Fruit fly (Drosophila melanogaster) whole organism, prepupa: ENCODE data around the gene CG11694.

Experiments
- CG10631 ChIP-seq: fragments of 200-800 bp; sonication (Bioruptor generic); optimal IDR thresholded peaks from 2 replicates; lab custom pipeline; 2016; ENCODE audit warnings: missing biosample characterization, missing genetic modification characterization
- CG10669 ChIP-seq: fragments of 200-800 bp; sonication (Bioruptor generic); optimal IDR thresholded peaks from 3 replicates; lab custom pipeline; 2018; ENCODE audit warnings: missing biosample characterization, mild to moderate bottlenecking, missing genetic modification characterization, moderate library complexity
- CG11294 ChIP-seq: fragments of 200-800 bp; sonication (Bioruptor generic); IDR thresholded peaks from 2 replicates; pipeline ENCODE4 v1.3.6; 2022; ENCODE audit warnings: missing biosample characterization, missing genetic modification characterization
- CG11762 ChIP-seq: fragments of 200-800 bp; sonication (Bioruptor generic); optimal IDR thresholded peaks from 3 replicates; lab custom pipeline; 2016; ENCODE audit warnings: missing biosample characterization, missing genetic modification characterization; ENCODE audit not compliant: insufficient read depth
- CG11902 ChIP-seq: fragments of 200-800 bp; sonication (Bioruptor generic); optimal IDR thresholded peaks from 3 replicates; lab custom pipeline; 2016; ENCODE audit warnings: missing biosample characterization, missing genetic modification characterization
- CG15336 ChIP-seq: fragments of 200-800 bp; sonication (Bioruptor generic); IDR thresholded peaks from 2 replicates; pipeline ENCODE4 v1.3.6; 2022; ENCODE audit warnings: missing biosample characterization, missing genetic modification characterization
- CG1621 ChIP-seq: fragments of 200-800 bp; sonication (Bioruptor generic); optimal IDR thresholded peaks from 3 replicates; lab custom pipeline; 2018; ENCODE audit warnings: missing biosample characterization, mild to moderate bottlenecking, missing genetic modification characterization
- CG16779 ChIP-seq: fragments of 200-800 bp; sonication (Bioruptor generic); optimal IDR thresholded peaks from 3 replicates; lab custom pipeline; 2017; ENCODE audit warnings: missing biosample characterization, mild to moderate bottlenecking, missing genetic modification characterization
- CG3032 ChIP-seq: fragments of 200-800 bp; optimal IDR thresholded peaks from 2 replicates; lab custom pipeline; 2019; ENCODE audit warnings: missing biosample characterization, mild to moderate bottlenecking, missing genetic modification characterization, moderate library complexity
- CG31627 ChIP-seq: fragments of 200-800 bp; sonication (Bioruptor generic); optimal IDR thresholded peaks from 3 replicates; lab custom pipeline; 2016; ENCODE audit warnings: missing biosample characterization, missing genetic modification characterization
- CG32006 ChIP-seq: fragments of 200-800 bp; sonication (Bioruptor generic); optimal IDR thresholded peaks from 3 replicates; lab custom pipeline; 2017; ENCODE audit warnings: missing biosample characterization, mild to moderate bottlenecking, missing genetic modification characterization
- CG34406 ChIP-seq: fragments of 200-800 bp; sonication (Bioruptor generic); optimal IDR thresholded peaks from 3 replicates; lab custom pipeline; 2016; ENCODE audit warnings: missing biosample characterization, missing genetic modification characterization
- CG3919 ChIP-seq: fragments of 200-800 bp; sonication (Bioruptor generic); optimal IDR thresholded peaks from 3 replicates; lab custom pipeline; 2016; ENCODE audit warnings: missing biosample characterization, missing genetic modification characterization
- CG6163 ChIP-seq: fragments of 200-800 bp; sonication (Bioruptor generic); IDR thresholded peaks from 3 replicates; pipeline ENCODE4 v1.3.6; 2022; ENCODE audit warnings: missing biosample characterization, missing genetic modification characterization
- CG6276 ChIP-seq: fragments of 200-800 bp; sonication (Bioruptor generic); optimal IDR thresholded peaks from 2 replicates; lab custom pipeline; 2017; ENCODE audit warnings: missing biosample characterization, mild to moderate bottlenecking, missing genetic modification characterization
- CG6792 ChIP-seq: fragments of 200-800 bp; sonication (Bioruptor generic); optimal IDR thresholded peaks from 3 replicates; lab custom pipeline; 2016; ENCODE audit warnings: missing biosample characterization, missing genetic modification characterization
- CG6854 ChIP-seq: fragments of 200-800 bp; sonication (Bioruptor generic); optimal IDR thresholded peaks from 2 replicates; lab custom pipeline; 2017; ENCODE audit warnings: missing biosample characterization, mild to moderate bottlenecking, missing genetic modification characterization
- CG7368 ChIP-seq: fragments of 200-800 bp; sonication (Bioruptor generic); optimal IDR thresholded peaks from 3 replicates; lab custom pipeline; 2016; ENCODE audit warnings: missing biosample characterization, missing genetic modification characterization
- CG8119 ChIP-seq: fragments of 200-800 bp; sonication (Bioruptor generic); IDR thresholded peaks from 3 replicates; pipeline ENCODE4 v1.3.6; 2022; ENCODE audit warnings: missing biosample characterization, missing genetic modification characterization
- CG8319 ChIP-seq: fragments of 200-800 bp; sonication (Bioruptor generic); optimal IDR thresholded peaks from 3 replicates; lab custom pipeline; 2016; ENCODE audit warnings: missing biosample characterization, missing genetic modification characterization
- CG8632 ChIP-seq: fragments of 200-800 bp; sonication (Bioruptor generic); optimal IDR thresholded peaks from 3 replicates; lab custom pipeline; 2016; ENCODE audit warnings: missing biosample characterization, missing genetic modification characterization
- CG9139 ChIP-seq: fragments of 200-800 bp; sonication (Bioruptor generic); optimal IDR thresholded peaks from 3 replicates; lab custom pipeline; 2017; ENCODE audit warnings: missing biosample characterization, mild to moderate bottlenecking, missing genetic modification characterization
- Eip75B ChIP-seq: fragments of 200-800 bp; sonication (Bioruptor generic); optimal IDR thresholded peaks from 3 replicates; lab custom pipeline; 2016; ENCODE audit warnings: missing biosample characterization, missing genetic modification characterization
- Eip78C ChIP-seq: fragments of 200-800 bp; sonication (Bioruptor generic); peaks from one replicate; lab custom pipeline; 2016; ENCODE audit warnings: missing biosample characterization, missing genetic modification characterization
- Ets96B ChIP-seq: fragments of 200-800 bp; optimal IDR thresholded peaks from 2 replicates; lab custom pipeline; 2019; ENCODE audit warnings: missing biosample characterization, mild to moderate bottlenecking, missing genetic modification characterization, moderate library complexity
- Gug ChIP-seq: fragments of 200-800 bp; sonication (Bioruptor generic); IDR thresholded peaks from 2 replicates; pipeline ENCODE4 v1.3.6; 2022; ENCODE audit warnings: missing biosample characterization, missing genetic modification characterization
- Hr38 ChIP-seq: sonication (Bioruptor generic); optimal IDR thresholded peaks from 2 replicates; lab custom pipeline; 2016; ENCODE audit warnings: missing biosample characterization, missing genetic modification characterization
- Hr39 ChIP-seq: fragments of 200-800 bp; sonication (Bioruptor generic); optimal IDR thresholded peaks from 2 replicates; lab custom pipeline; 2016; ENCODE audit warnings: missing biosample characterization, missing genetic modification characterization
- Hr4 ChIP-seq: fragments of 200-800 bp; sonication (Bioruptor generic); optimal IDR thresholded peaks from 3 replicates; lab custom pipeline; 2016; ENCODE audit warnings: missing biosample characterization, missing genetic modification characterization
- Lpt ChIP-seq: fragments of 200-800 bp; sonication (Bioruptor generic); optimal IDR thresholded peaks from 3 replicates; lab custom pipeline; 2016; ENCODE audit warnings: missing biosample characterization, missing genetic modification characterization
- Met ChIP-seq: fragments of 200-800 bp; sonication (Bioruptor generic); optimal IDR thresholded peaks from 3 replicates; lab custom pipeline; 2016; ENCODE audit warnings: missing biosample characterization, missing genetic modification characterization
- OdsH ChIP-seq: fragments of 200-800 bp; sonication (Bioruptor generic); optimal IDR thresholded peaks from 3 replicates; lab custom pipeline; 2016; ENCODE audit warnings: missing biosample characterization, missing genetic modification characterization
- Smox ChIP-seq: fragments of 200-800 bp; sonication (Bioruptor generic); optimal IDR thresholded peaks from 3 replicates; lab custom pipeline; 2016; ENCODE audit warnings: missing biosample characterization, missing genetic modification characterization
- Sox102F ChIP-seq: fragments of 200-800 bp; sonication (Bioruptor generic); optimal IDR thresholded peaks from 2 replicates; lab custom pipeline; 2016; ENCODE audit warnings: missing biosample characterization, mild to moderate bottlenecking, missing genetic modification characterization
- Sox14 ChIP-seq: fragments of 200-800 bp; sonication (Bioruptor generic); optimal IDR thresholded peaks from 3 replicates; lab custom pipeline; 2016; ENCODE audit warnings: missing biosample characterization, missing genetic modification characterization
- Sox15 ChIP-seq: fragments of 200-800 bp; sonication (Bioruptor generic); optimal IDR thresholded peaks from 3 replicates; lab custom pipeline; 2016; ENCODE audit warnings: missing biosample characterization, missing genetic modification characterization
- achi ChIP-seq: fragments of 200-800 bp; sonication (Bioruptor generic); optimal IDR thresholded peaks from 3 replicates; lab custom pipeline; 2016; ENCODE audit warnings: missing biosample characterization, missing genetic modification characterization
- acj6 ChIP-seq: fragments of 200-800 bp; sonication (Bioruptor generic); optimal IDR thresholded peaks from 3 replicates; lab custom pipeline; 2016; ENCODE audit warnings: missing biosample characterization, missing genetic modification characterization
- cyc ChIP-seq: fragments of 200-800 bp; sonication (Bioruptor generic); optimal IDR thresholded peaks from 3 replicates; lab custom pipeline; 2016; ENCODE audit warnings: missing biosample characterization, missing genetic modification characterization
- dac ChIP-seq: fragments of 200-800 bp; sonication (Bioruptor generic); optimal IDR thresholded peaks from 2 replicates; lab custom pipeline; 2017; ENCODE audit warnings: missing biosample characterization, mild to moderate bottlenecking, missing genetic modification characterization
- eg ChIP-seq: fragments of 200-800 bp; sonication (Bioruptor generic); IDR thresholded peaks from 3 replicates; pipeline ENCODE4 v1.3.6; 2022; ENCODE audit warnings: missing biosample characterization, missing genetic modification characterization
- fd59A ChIP-seq: fragments of 200-800 bp; sonication (Bioruptor generic); optimal IDR thresholded peaks from 2 replicates; lab custom pipeline; 2017; ENCODE audit warnings: missing biosample characterization, mild to moderate bottlenecking, missing genetic modification characterization, missing genetic modification reagents
- lz ChIP-seq: fragments of 200-800 bp; sonication (Bioruptor generic); optimal IDR thresholded peaks from 3 replicates; lab custom pipeline; 2016; ENCODE audit warnings: missing biosample characterization, missing genetic modification characterization
- net ChIP-seq: fragments of 200-800 bp; sonication (Bioruptor generic); optimal IDR thresholded peaks from 3 replicates; lab custom pipeline; 2016; ENCODE audit warnings: missing biosample characterization, missing genetic modification characterization
- pdm3 ChIP-seq: fragments of 200-800 bp; sonication (Bioruptor generic); optimal IDR thresholded peaks from 3 replicates; lab custom pipeline; 2016; ENCODE audit warnings: missing biosample characterization, missing genetic modification characterization
- salr ChIP-seq, 2 experiments: fragments of 200-800 bp; sonication (Bioruptor generic); optimal IDR thresholded peaks; 3 replicates each; lab custom pipeline; 2016 to 2018; ENCODE audit warnings: missing biosample characterization in 2 of 2, missing genetic modification characterization in 2 of 2, mild to moderate bottlenecking in 1 of 2
- spab ChIP-seq: fragments of 200-800 bp; sonication (Bioruptor generic); optimal IDR thresholded peaks from 2 replicates; lab custom pipeline; 2017; ENCODE audit warnings: missing biosample characterization, mild to moderate bottlenecking, missing genetic modification characterization, missing genetic modification reagents
- topi ChIP-seq: fragments of 200-800 bp; sonication (Bioruptor generic); optimal IDR thresholded peaks from 3 replicates; lab custom pipeline; 2016; ENCODE audit warnings: missing biosample characterization, missing genetic modification characterization
- vri ChIP-seq: fragments of 200-800 bp; sonication (Bioruptor generic); optimal IDR thresholded peaks from 3 replicates; lab custom pipeline; 2016; ENCODE audit warnings: missing biosample characterization, mild to moderate bottlenecking, missing genetic modification characterization

CG11694 gene

DNA sequence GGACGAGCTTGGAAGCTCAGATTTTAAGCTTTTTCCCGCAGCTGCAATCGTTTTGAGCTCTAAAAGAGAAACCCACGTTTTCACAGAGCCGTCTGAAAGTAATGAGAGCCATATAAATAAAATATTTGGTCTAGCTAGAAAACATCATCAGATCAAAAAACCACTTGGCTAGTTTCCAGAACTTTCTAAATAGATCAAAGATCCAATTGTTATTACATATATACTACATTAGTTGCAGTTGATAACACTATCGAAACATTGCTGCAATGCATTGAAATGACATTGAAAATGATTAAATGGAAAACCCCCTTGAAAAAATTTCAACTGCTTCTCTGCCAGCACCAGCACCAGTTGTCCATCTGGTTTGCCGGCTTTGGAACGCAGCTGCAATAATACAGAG is 43.0 kb upstream of the CG11694 start (continued):
- peak; percentile 46 for TF ChIP-seq fd59A
- TF ChIP-seq CG1621 (tag; lab: Kevin White, UChicago), result peak; percentile 41
- peak; percentile 95 for TF ChIP-seq OdsH (GFP tag; lab: Kevin White, UChicago)
- peak; percentile 76 for TF ChIP-seq lz (GFP tag; lab: Kevin White, UChicago)
- peak; percentile 89 for TF ChIP-seq acj6 (GFP tag; lab: Kevin White, UChicago)
- TF ChIP-seq CG6792, result peak; percentile 81
- peak; percentile 56 to 60 for TF ChIP-seq salr (GFP tag; optimal IDR thresholded peaks at IDR 0.05; lab: Kevin White, UChicago)
- TF ChIP-seq Gug (GFP tag; lab: Robert Waterston, UW), result peak; percentile 92
- TF ChIP-seq Eip75B, result peak; percentile 86
- peak; percentile 95 for TF ChIP-seq net (GFP tag; lab: Kevin White, UChicago)
- peak; percentile 89 for TF ChIP-seq CG11902 (GFP tag; lab: Kevin White, UChicago)
- TF ChIP-seq CG10631, result peak; percentile 79
- peak; percentile 69 for TF ChIP-seq cyc (GFP tag; lab: Kevin White, UChicago)
- TF ChIP-seq CG11294 (GFP tag; lab: Robert Waterston, UW), result peak; percentile 90
- peak; percentile 78 for TF ChIP-seq CG10669 (GFP tag; lab: Kevin White, UChicago)

DNA sequence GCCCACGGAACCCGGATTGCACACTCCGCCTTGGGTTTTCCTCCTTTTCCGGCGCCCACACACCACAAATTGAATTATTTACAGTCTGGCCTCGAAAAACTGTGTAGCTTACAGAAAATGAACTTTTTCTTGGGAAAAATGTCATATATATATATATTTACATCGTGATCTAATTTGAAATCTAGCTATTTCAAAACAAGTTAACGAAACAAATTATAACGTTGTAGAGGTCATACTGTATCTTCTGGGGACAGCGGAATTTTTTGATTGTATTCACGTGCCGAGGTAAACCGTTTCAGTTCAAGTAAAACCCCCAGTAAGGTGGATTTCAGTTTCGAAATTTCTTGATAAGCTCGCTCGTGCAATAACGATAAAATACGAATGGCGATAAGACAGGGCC is 42.5 kb upstream of the CG11694 start:
- TF ChIP-seq Hr4 (peak; percentile 48), Sox14 (GFP tag; lab: Kevin White, UChicago) (peak; percentile 39), CG11294 (GFP tag; lab: Robert Waterston, UW) (peak; percentile 38; the same call in 1 of the 2 replicates), Hr38 (GFP tag; lab: Kevin White, UChicago) (no peak), CG15336 (GFP tag; lab: Robert Waterston, UW) (peak; percentile 68), Smox (GFP tag; lab: Kevin White, UChicago) (no peak), Gug (GFP tag; lab: Robert Waterston, UW) (peak; percentile 38; the same call in 1 of the 2 replicates), CG10669 (GFP tag; lab: Kevin White, UChicago) (peak; percentile 15), CG16779 (no peak), topi (peak; percentile 63), CG6276 (peak; percentile 7), cyc (GFP tag; lab: Kevin White, UChicago) (peak; percentile 63), spab (GFP tag; lab: Kevin White, UChicago) (no peak), CG6854 (GFP tag; lab: Kevin White, UChicago) (no peak), salr (GFP tag; optimal IDR thresholded peaks at IDR 0.05; lab: Kevin White, UChicago) (no peak), Hr39 (GFP tag; lab: Kevin White, UChicago) (peak; percentile 59), Lpt (no peak), Sox15 (peak; percentile 16), lz (GFP tag; lab: Kevin White, UChicago) (peak; percentile 56), Ets96B (tag; lab: Kevin White, UChicago) (no peak), vri (peak; percentile 29), CG3032 (tag; lab: Kevin White, UChicago) (no peak), CG32006 (GFP tag; lab: Kevin White, UChicago) (no peak), CG34406 (GFP tag; lab: Kevin White, UChicago) (peak; percentile 47), OdsH (GFP tag; lab: Kevin White, UChicago) (peak; percentile 44), CG1621 (tag; lab: Kevin White, UChicago) (no peak), CG11762 (GFP tag; lab: Kevin White, UChicago) (no peak), CG10631 (no peak), CG9139 (GFP tag; lab: Kevin White, UChicago) (no peak), CG8119 (peak; percentile 72), CG8632 (GFP tag; lab: Kevin White, UChicago) (peak; percentile 57), CG31627 (GFP tag; lab: Kevin White, UChicago) (peak; percentile 63), CG6163 (GFP tag; lab: Robert Waterston, UW) (peak; percentile 81), CG8319 (GFP tag; lab: Kevin White, UChicago) (no peak), Sox102F (GFP tag; lab: Kevin White, UChicago) (no peak), pdm3 (peak; percentile 44), dac (GFP tag; lab: Kevin White, UChicago) (no peak), net (GFP tag; lab: Kevin White, UChicago) (no peak), CG7368 (GFP tag; lab: Kevin White, UChicago) (no peak), CG3919 (no peak), Eip78C (peak; percentile 85), eg (GFP tag; lab: Robert Waterston, UW) (peak; percentile 85), achi (GFP tag; lab: Kevin White, UChicago) (peak; percentile 33), Met (GFP tag; lab: Kevin White, UChicago) (peak; percentile 77), Eip75B (no peak)
